Fruit fly (Drosophila melanogaster) whole organism, wandering third instar larva: ENCODE results near the gene Cp16.

ENCODE experiments used
- CrebA ChIP-seq: fragments of 200-800 bp; sonication (Bioruptor generic); optimal IDR thresholded peaks from 2 replicates; lab custom pipeline; 2016; ENCODE audit warnings: missing biosample characterization, mild to moderate bottlenecking, missing genetic modification characterization, borderline replicate concordance
- Hnf4 ChIP-seq: fragments of 200-800 bp; sonication (Bioruptor generic); optimal IDR thresholded peaks from 2 replicates; lab custom pipeline; 2016; ENCODE audit warnings: missing biosample characterization, mild to moderate bottlenecking, missing genetic modification characterization
- Hr78 ChIP-seq: fragments of >200 bp; optimal IDR thresholded peaks from 2 replicates; lab custom pipeline; 2017; ENCODE audit warnings: missing biosample characterization, missing genetic modification characterization
- Myc ChIP-seq: fragments of >200 bp; optimal IDR thresholded peaks from 2 replicates; lab custom pipeline; 2017
- OdsH ChIP-seq: fragments of 200-800 bp; sonication (Bioruptor generic); optimal IDR thresholded peaks from 2 replicates; lab custom pipeline; 2016; ENCODE audit warnings: missing biosample characterization, mild to moderate bottlenecking, missing genetic modification characterization
- Rel ChIP-seq, 2 experiments: fragments of 200-800 bp; sonication (Bioruptor generic) in 1 of 2; optimal IDR thresholded peaks; 2 replicates in 1 of 2; 3 replicates in 1 of 2; lab custom pipeline; 2016 to 2019; ENCODE audit warnings: mild to moderate bottlenecking in 2 of 2, missing biosample characterization in 2 of 2, missing genetic modification characterization in 2 of 2, moderate library complexity in 1 of 2
- br ChIP-seq: fragments of 200-800 bp; sonication (Bioruptor generic); optimal IDR thresholded peaks from 2 replicates; lab custom pipeline; 2016; ENCODE audit warnings: missing biosample characterization, missing genetic modification characterization
- dl ChIP-seq, 2 experiments: fragments of 175-275, 200-275 bp in 1 of 2; fragments of 200-275 bp in 1 of 2; sonication (Bioruptor generic); optimal IDR thresholded peaks; lab custom pipeline; 2018; ENCODE audit warnings: mild to moderate bottlenecking in 2 of 2, missing biosample characterization in 2 of 2, missing genetic modification characterization in 2 of 2, moderate library complexity in 2 of 2; ENCODE audit not compliant: partially characterized antibody in 2 of 2, insufficient read depth in 1 of 2
- h ChIP-seq: fragments of 200-800 bp; sonication (Bioruptor generic); optimal IDR thresholded peaks from 3 replicates; lab custom pipeline; 2016; ENCODE audit warnings: missing biosample characterization, mild to moderate bottlenecking, missing genetic modification characterization
- pan ChIP-seq: fragments of >200 bp; optimal IDR thresholded peaks from 2 replicates; lab custom pipeline; 2017
- rgr ChIP-seq: fragments of 200-800 bp; sonication (Bioruptor generic); optimal IDR thresholded peaks from 3 replicates; lab custom pipeline; 2016; ENCODE audit warnings: missing biosample characterization, mild to moderate bottlenecking, missing genetic modification characterization
- sv ChIP-seq: fragments of 200-800 bp; sonication (Bioruptor generic); optimal IDR thresholded peaks from 3 replicates; lab custom pipeline; 2016; ENCODE audit warnings: missing biosample characterization, missing genetic modification characterization
- tai ChIP-seq: sonication (Bioruptor generic); optimal IDR thresholded peaks from 2 replicates; lab custom pipeline; 2016; ENCODE audit warnings: missing biosample characterization, missing genetic modification characterization
- usp ChIP-seq: fragments of >200 bp; optimal IDR thresholded peaks from 2 replicates; lab custom pipeline; 2017; ENCODE audit warnings: missing biosample characterization, missing genetic modification characterization

DNA sequence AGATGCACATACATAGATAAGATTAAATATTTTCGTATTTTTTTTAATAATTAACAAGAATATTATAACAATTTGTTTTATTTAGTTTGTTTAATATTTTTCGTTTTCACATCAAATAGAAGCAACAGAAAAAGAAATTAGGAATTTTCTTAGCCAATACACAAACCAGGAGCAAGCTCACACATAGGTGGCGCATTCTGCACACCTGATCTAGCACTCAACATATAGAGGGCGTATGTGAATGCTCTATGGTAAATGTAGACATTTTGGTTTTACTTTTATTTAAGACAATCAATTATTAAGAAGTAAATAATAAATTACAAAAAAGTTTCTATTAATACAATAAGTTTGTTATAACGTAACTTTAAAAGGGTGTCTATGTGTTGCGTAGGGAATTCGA, 17.1 kb downstream of the Cp16 start:
- no peak for TF ChIP-seq OdsH (GFP tag; lab: Kevin White, UChicago)
- TF ChIP-seq pan (lab: Kevin White, UChicago), result no peak
- no peak for TF ChIP-seq dl (GFP tag; optimal IDR thresholded peaks at IDR 0.05; lab: Kevin White, UChicago; ENCODE audit: insufficient read depth in 1 of 2, partially characterized antibody in 2 of 2)
- TF ChIP-seq rgr (GFP tag; lab: Kevin White, UChicago), result peak; percentile 15
- no peak for TF ChIP-seq usp
- no peak for TF ChIP-seq Myc (lab: Kevin White, UChicago)
- no peak for TF ChIP-seq br (GFP tag; lab: Kevin White, UChicago)
- peak; percentile 41 for TF ChIP-seq sv (GFP tag; lab: Kevin White, UChicago)
- TF ChIP-seq Rel (GFP tag; optimal IDR thresholded peaks at IDR 0.05; lab: Kevin White, UChicago), result no peak
- no peak for TF ChIP-seq Rel (tag; optimal IDR thresholded peaks at IDR 0.05; lab: Kevin White, UChicago)
- TF ChIP-seq Hr78 (GFP tag; lab: Kevin White, UChicago), result no peak
- peak; percentile 9 for TF ChIP-seq h (GFP tag; lab: Kevin White, UChicago)
- no peak for TF ChIP-seq Hnf4 (GFP tag; lab: Kevin White, UChicago)
- TF ChIP-seq tai, result no peak
- no peak for TF ChIP-seq CrebA (GFP tag; lab: Kevin White, UChicago)
